Fruit fly (Drosophila melanogaster): Measurements from ENCODE around the gene CG11327.

CG11327 gene

dm6 chr2L:6686612-6687011 lies at the start of gene CG11327:
Gene CG11327, minus strand, starts transcription at chr2L:6686712.
- TF ChIP-seq Hr96 (GFP tag; optimal IDR thresholded peaks at IDR 0.05), result no peak
- TF ChIP-seq cic (GFP tag; optimal IDR thresholded peaks at IDR 0.05), result no peak
- TF ChIP-seq tj (GFP tag; optimal IDR thresholded peaks at IDR 0.05), result no peak
- TF ChIP-seq CG14711 (tag; optimal IDR thresholded peaks at IDR 0.05), result no peak
- no peak for TF ChIP-seq Crg-1 (GFP tag; optimal IDR thresholded peaks at IDR 0.05)
- no peak for TF ChIP-seq ovo (GFP tag; optimal IDR thresholded peaks at IDR 0.05)
- TF ChIP-seq cnc (optimal IDR thresholded peaks at IDR 0.05), result no peak
- no peak for TF ChIP-seq CG7101 (tag; optimal IDR thresholded peaks at IDR 0.05)
- TF ChIP-seq Clk (GFP tag; optimal IDR thresholded peaks at IDR 0.05), result no peak
- no peak for TF ChIP-seq kay (GFP tag; ENCODE audit: borderline replicate concordance)
- TF ChIP-seq toe (GFP tag; optimal IDR thresholded peaks at IDR 0.05), result no peak
- no peak for TF ChIP-seq CG5204 (GFP tag; optimal IDR thresholded peaks at IDR 0.05)
- TF ChIP-seq CG11617 (GFP tag; optimal IDR thresholded peaks at IDR 0.05), result no peak
- no peak for TF ChIP-seq CG7045 (GFP tag; optimal IDR thresholded peaks at IDR 0.05)
- no peak for TF ChIP-seq CG1620 (GFP tag; optimal IDR thresholded peaks at IDR 0.05)

dm6 chr2L:6732566-6732965 lies 46.1 kb upstream of the CG11327 start, which contains the start of gene TTLL3B:
Gene TTLL3B, plus strand, starts transcription at chr2L:6732866.
- TF ChIP-seq Crg-1 (GFP tag; optimal IDR thresholded peaks at IDR 0.05), result no peak
- no peak for TF ChIP-seq CG7045 (GFP tag; optimal IDR thresholded peaks at IDR 0.05)
- no peak for TF ChIP-seq CG33017 (tag; optimal IDR thresholded peaks at IDR 0.05)
- no peak for TF ChIP-seq tj (GFP tag; optimal IDR thresholded peaks at IDR 0.05)
- no peak for TF ChIP-seq Hr96 (GFP tag; optimal IDR thresholded peaks at IDR 0.05)
- TF ChIP-seq CG5204 (GFP tag; optimal IDR thresholded peaks at IDR 0.05), result no peak
- no peak for TF ChIP-seq Mnt (GFP tag; optimal IDR thresholded peaks at IDR 0.05)
- TF ChIP-seq CG1620 (GFP tag; optimal IDR thresholded peaks at IDR 0.05), result no peak
- TF ChIP-seq CG12768 (GFP tag; optimal IDR thresholded peaks at IDR 0.05), result no peak
- no peak for TF ChIP-seq CG7101 (tag; optimal IDR thresholded peaks at IDR 0.05)
- no peak for TF ChIP-seq kay (GFP tag; ENCODE audit: borderline replicate concordance)
- no peak for TF ChIP-seq cic (GFP tag; optimal IDR thresholded peaks at IDR 0.05)
- TF ChIP-seq pad (GFP tag; optimal IDR thresholded peaks at IDR 0.05), result no peak

- TF ChIP-seq CG12768 (GFP tag; optimal IDR thresholded peaks at IDR 0.05), result no peak
- no peak for TF ChIP-seq CG14711 (tag; optimal IDR thresholded peaks at IDR 0.05)
- no peak for TF ChIP-seq CG7101 (tag; optimal IDR thresholded peaks at IDR 0.05)
- no peak for TF ChIP-seq Crg-1 (GFP tag; optimal IDR thresholded peaks at IDR 0.05)
- peak; percentile 40 for TF ChIP-seq kay (GFP tag; ENCODE audit: borderline replicate concordance)
- no peak for TF ChIP-seq tj (GFP tag; optimal IDR thresholded peaks at IDR 0.05)
- no peak for TF ChIP-seq toe (GFP tag; optimal IDR thresholded peaks at IDR 0.05)
- peak; percentile 9 for TF ChIP-seq Mnt (GFP tag; optimal IDR thresholded peaks at IDR 0.05)
- TF ChIP-seq ovo (GFP tag; optimal IDR thresholded peaks at IDR 0.05), result no peak
Observed at dm6 chr2L:6723750-6724503, 37.4 kb upstream of the CG11327 start, which contains the start of gene Liprin-alpha. Gene Liprin-alpha, plus strand, starts transcription at chr2L:6723903.

DNA sequence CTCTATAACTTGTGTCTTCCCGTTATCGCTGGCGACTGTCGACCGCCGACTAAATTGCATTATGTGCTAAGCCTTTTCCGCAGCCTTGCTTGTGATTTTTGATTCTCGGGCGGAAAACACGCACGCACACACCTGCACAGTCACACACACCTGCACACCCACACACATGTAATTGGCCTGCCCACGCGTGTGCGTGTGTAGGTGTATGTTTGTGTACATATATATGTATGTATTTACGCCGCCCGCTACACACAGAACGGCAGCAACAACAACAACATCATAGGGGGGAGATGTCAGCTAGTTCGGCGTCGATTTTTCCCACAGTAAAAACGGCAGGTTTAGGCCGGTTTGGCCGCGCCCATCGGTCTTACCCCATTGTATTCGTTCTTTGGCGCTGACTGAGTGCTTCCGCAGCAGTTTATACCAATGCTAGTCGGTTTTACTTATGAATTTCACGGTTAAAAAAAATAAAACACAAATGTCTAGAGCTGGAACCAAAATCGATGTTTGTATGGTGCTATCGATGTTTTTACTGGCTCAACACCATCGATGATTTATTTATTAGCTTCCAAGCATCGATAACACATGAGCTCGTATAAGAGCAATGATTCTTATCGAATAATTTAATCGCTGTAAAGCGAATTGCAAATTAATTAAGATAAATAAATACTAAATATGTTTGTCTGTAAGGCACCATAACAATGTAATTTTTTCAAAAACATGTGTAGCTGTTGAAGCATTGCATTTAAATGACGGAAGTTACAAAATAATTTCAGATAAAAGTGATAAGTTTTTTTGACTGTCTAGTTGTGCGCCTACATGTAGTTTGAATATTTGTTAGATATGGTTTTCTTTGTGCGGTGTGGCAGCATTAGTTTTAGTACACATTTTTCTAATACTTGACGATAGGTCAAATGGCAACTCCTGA lies 36.6 kb upstream of the CG11327 start, which contains the start of gene homer:
Gene homer (minus strand): TSS at position 538 of the 928 bp plus-strand sequence.
- TF ChIP-seq Mnt (GFP tag; optimal IDR thresholded peaks at IDR 0.05) (peak; percentile 7), Hr96 (GFP tag; optimal IDR thresholded peaks at IDR 0.05) (no peak), CG7045 (GFP tag; optimal IDR thresholded peaks at IDR 0.05) (peak; percentile 3), pad (GFP tag; optimal IDR thresholded peaks at IDR 0.05) (no peak), ovo (GFP tag; optimal IDR thresholded peaks at IDR 0.05) (no peak), CG14711 (tag; optimal IDR thresholded peaks at IDR 0.05) (no peak), cic (GFP tag; optimal IDR thresholded peaks at IDR 0.05) (peak; percentile 61), kay (GFP tag; ENCODE audit: borderline replicate concordance) (no peak), CG33017 (tag; optimal IDR thresholded peaks at IDR 0.05) (no peak), toe (GFP tag; optimal IDR thresholded peaks at IDR 0.05) (peak; percentile 62), CG12768 (GFP tag; optimal IDR thresholded peaks at IDR 0.05) (no peak), bab1 (GFP tag; optimal IDR thresholded peaks at IDR 0.05) (no peak), tj (GFP tag; optimal IDR thresholded peaks at IDR 0.05) (peak; percentile 20)

dm6 chr2L:6721710-6722109 lies 35.2 kb upstream of the CG11327 start:
- TF ChIP-seq pad (GFP tag; optimal IDR thresholded peaks at IDR 0.05) (no peak), Clk (GFP tag; optimal IDR thresholded peaks at IDR 0.05) (no peak), CG33017 (tag; optimal IDR thresholded peaks at IDR 0.05) (no peak), kay (GFP tag; ENCODE audit: borderline replicate concordance) (no peak), toe (GFP tag; optimal IDR thresholded peaks at IDR 0.05) (no peak), ovo (GFP tag; optimal IDR thresholded peaks at IDR 0.05) (no peak), CG1620 (GFP tag; optimal IDR thresholded peaks at IDR 0.05) (no peak), CG5204 (GFP tag; optimal IDR thresholded peaks at IDR 0.05) (no peak), CG14711 (tag; optimal IDR thresholded peaks at IDR 0.05) (no peak), CG12768 (GFP tag; optimal IDR thresholded peaks at IDR 0.05) (no peak), cnc (optimal IDR thresholded peaks at IDR 0.05) (no peak), Crg-1 (GFP tag; optimal IDR thresholded peaks at IDR 0.05) (no peak), Mnt (GFP tag; optimal IDR thresholded peaks at IDR 0.05) (no peak)
